Worm (Caenorhabditis elegans): ENCODE data around the gene ncx-6.

DNA sequence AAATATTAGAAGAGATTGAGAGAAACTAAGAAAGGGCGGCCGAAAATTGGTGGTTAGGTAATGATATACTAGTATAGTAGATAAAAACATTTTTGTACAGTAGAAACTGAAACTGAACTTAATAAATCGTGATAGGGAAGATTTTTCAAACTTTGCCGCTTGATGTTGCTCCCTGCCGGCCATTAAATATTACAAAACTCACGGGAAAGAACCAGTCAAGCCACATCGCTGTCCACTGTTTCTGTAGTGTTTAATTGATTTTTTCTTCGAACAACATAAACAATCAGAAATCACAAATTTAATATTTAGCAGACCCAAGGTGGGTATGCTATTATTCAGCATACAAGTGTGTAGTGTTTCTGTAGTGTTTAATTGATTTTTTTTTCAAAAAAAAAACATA is 37.3 kb upstream of the ncx-6 start, which contains the start of gene T05G5.5:
- no peak for TF ChIP-seq ztf-4 (tag; optimal IDR thresholded peaks at IDR 0.05)
- no peak for TF ChIP-seq snpc-4 (tag; optimal IDR thresholded peaks at IDR 0.05)

Measured in whole organism, L3 larva.